Fruit fly (Drosophila melanogaster): ENCODE results near the gene CG18265.

- TF ChIP-seq CG8478 (optimal IDR thresholded peaks at IDR 0.05), result no peak
- TF ChIP-seq EcR (GFP tag; optimal IDR thresholded peaks at IDR 0.05), result no peak
- no peak for TF ChIP-seq Dll (optimal IDR thresholded peaks at IDR 0.05)
- no peak for TF ChIP-seq pan (optimal IDR thresholded peaks at IDR 0.05)
- no peak for TF ChIP-seq usp (GFP tag; optimal IDR thresholded peaks at IDR 0.05)
- no peak for TF ChIP-seq psq (optimal IDR thresholded peaks at IDR 0.05)
Measured at dm6 chr3L:17445629-17446431, 6.6 kb downstream of the CG18265 start.
